Worm (Caenorhabditis elegans) whole organism, L3 larva: ENCODE results near the gene F55B11.5.
"Not testable (repeated sequence)": the region's sequence is repeated elsewhere in the genome, so short reads cannot be mapped to it uniquely, and the experiment has no call there.

ENCODE experiments used
- R02D3.7 ChIP-seq: fragments of 150-350 bp; optimal IDR thresholded peaks from 2 replicates; lab custom pipeline; 2014; ENCODE audit warnings: missing biosample characterization, missing genetic modification characterization
- ZK546.5 ChIP-seq: sonication (generic microtip); optimal IDR thresholded peaks from 2 replicates; lab custom pipeline; 2017; ENCODE audit warnings: missing biosample characterization, missing genetic modification characterization
- aly-2 ChIP-seq: fragments of 150-350 bp; optimal IDR thresholded peaks from 2 replicates; lab custom pipeline; 2014; ENCODE audit warnings: missing biosample characterization, missing genetic modification characterization
- ceh-16 ChIP-seq: sonication (generic microtip); optimal IDR thresholded peaks from 2 replicates; lab custom pipeline; 2017; ENCODE audit warnings: missing biosample characterization, missing genetic modification characterization
- ceh-28 ChIP-seq: fragments of 150-350 bp; optimal IDR thresholded peaks from 2 replicates; lab custom pipeline; 2014; ENCODE audit warnings: missing biosample characterization, missing genetic modification reagents, missing genetic modification characterization
- ceh-82 ChIP-seq: fragments of 150-350 bp; optimal IDR thresholded peaks from 2 replicates; lab custom pipeline; 2014; ENCODE audit warnings: missing biosample characterization, missing genetic modification characterization
- daf-12 ChIP-seq: fragments of 150-350 bp; optimal IDR thresholded peaks from 2 replicates; lab custom pipeline; 2014; ENCODE audit warnings: missing biosample characterization, missing genetic modification reagents, missing genetic modification characterization
- egl-27 ChIP-seq: sonication (generic microtip); optimal IDR thresholded peaks from 4 replicates; lab custom pipeline; 2017; ENCODE audit warnings: missing biosample characterization, missing genetic modification reagents, missing genetic modification characterization
- egl-5 ChIP-seq: fragments of 150-350 bp; optimal IDR thresholded peaks from 2 replicates; lab custom pipeline; 2017; ENCODE audit warnings: missing biosample characterization, missing genetic modification reagents, missing genetic modification characterization, inconsistent platforms
- elt-1 ChIP-seq: fragments of 150-350 bp; optimal IDR thresholded peaks from 2 replicates; lab custom pipeline; 2014; ENCODE audit warnings: missing biosample characterization, missing genetic modification characterization
- elt-2 ChIP-seq: sonication (generic microtip); optimal IDR thresholded peaks from 2 replicates; lab custom pipeline; 2016; ENCODE audit warnings: missing genetic modification reagents, mild to moderate bottlenecking, missing genetic modification characterization, missing compliant biosample characterization
- eor-1 ChIP-seq, 2 experiments: fragments of 150-350 bp; optimal IDR thresholded peaks; 2 replicates each; lab custom pipeline; 2014 to 2018; ENCODE audit warnings: missing biosample characterization in 2 of 2, missing genetic modification characterization in 2 of 2
- fkh-10 ChIP-seq: sonication (generic microtip); optimal IDR thresholded peaks from 2 replicates; lab custom pipeline; 2017; ENCODE audit warnings: missing biosample characterization, missing genetic modification reagents, missing genetic modification characterization
- fkh-2 ChIP-seq: fragments of 150-350 bp; optimal IDR thresholded peaks from 2 replicates; lab custom pipeline; 2014; ENCODE audit warnings: missing biosample characterization, missing genetic modification reagents, missing genetic modification characterization
- fos-1 ChIP-seq: fragments of 150-350 bp; optimal IDR thresholded peaks from 2 replicates; lab custom pipeline; 2014; ENCODE audit warnings: missing biosample characterization, missing genetic modification characterization
- hmg-11 ChIP-seq: sonication (generic microtip); optimal IDR thresholded peaks from 2 replicates; lab custom pipeline; 2016; ENCODE audit warnings: missing genetic modification characterization, missing compliant biosample characterization
- lin-39 ChIP-seq: fragments of 150-350 bp; optimal IDR thresholded peaks from 2 replicates; lab custom pipeline; 2018; ENCODE audit warnings: missing biosample characterization, missing genetic modification reagents, missing genetic modification characterization
- lsy-12 ChIP-seq: sonication (generic microtip); optimal IDR thresholded peaks from 2 replicates; lab custom pipeline; 2016; ENCODE audit warnings: mild to moderate bottlenecking, missing genetic modification characterization, missing compliant biosample characterization
- mdl-1 ChIP-seq: fragments of 150-350 bp; optimal IDR thresholded peaks from 2 replicates; lab custom pipeline; 2014; ENCODE audit warnings: missing biosample characterization, missing genetic modification characterization
- nfya-1 ChIP-seq: sonication (generic microtip); optimal IDR thresholded peaks from 2 replicates; lab custom pipeline; 2017; ENCODE audit warnings: missing genetic modification characterization, mild to moderate bottlenecking, missing compliant biosample characterization, antibody characterized with exemption, moderate library complexity; ENCODE audit not compliant: insufficient read depth
- nhr-11 ChIP-seq: fragments of 150-350 bp; optimal IDR thresholded peaks from 2 replicates; lab custom pipeline; 2014; ENCODE audit warnings: missing biosample characterization, missing genetic modification characterization
- nhr-23 ChIP-seq: fragments of 150-350 bp; optimal IDR thresholded peaks from 2 replicates; lab custom pipeline; 2014; ENCODE audit warnings: missing biosample characterization, missing genetic modification reagents, missing genetic modification characterization
- nhr-237 ChIP-seq: fragments of 150-350 bp; optimal IDR thresholded peaks from 2 replicates; lab custom pipeline; 2014; ENCODE audit warnings: missing biosample characterization, missing genetic modification characterization
- nhr-25 ChIP-seq: sonication (generic microtip); optimal IDR thresholded peaks from 2 replicates; lab custom pipeline; 2017; ENCODE audit warnings: missing biosample characterization, missing genetic modification characterization
- nhr-43 ChIP-seq: sonication (generic microtip); optimal IDR thresholded peaks from 2 replicates; lab custom pipeline; 2016; ENCODE audit warnings: mild to moderate bottlenecking, missing genetic modification characterization, missing compliant biosample characterization; ENCODE audit not compliant: poor library complexity, severe bottlenecking
- nhr-76 ChIP-seq: fragments of 150-350 bp; sonication (generic microtip); optimal IDR thresholded peaks from 5 replicates; lab custom pipeline; 2014; ENCODE audit warnings: missing biosample characterization, missing genetic modification characterization
- pha-4 ChIP-seq: fragments of 150-350 bp; optimal IDR thresholded peaks from 2 replicates; lab custom pipeline; 2014; ENCODE audit warnings: missing biosample characterization, missing genetic modification reagents, missing genetic modification characterization
- pqm-1 ChIP-seq: fragments of 150-350 bp; optimal IDR thresholded peaks from 2 replicates; lab custom pipeline; 2017; ENCODE audit warnings: missing biosample characterization, missing genetic modification characterization, inconsistent platforms
- sea-2 ChIP-seq: fragments of 150-350 bp; sonication (generic microtip); optimal IDR thresholded peaks from 4 replicates; lab custom pipeline; 2014; ENCODE audit warnings: missing biosample characterization, missing genetic modification reagents, missing genetic modification characterization
- skn-1 ChIP-seq: fragments of 150-350 bp; optimal IDR thresholded peaks from 2 replicates; lab custom pipeline; 2014; ENCODE audit warnings: missing biosample characterization, missing genetic modification characterization
- snpc-4 ChIP-seq: fragments of 150-350 bp; optimal IDR thresholded peaks from 2 replicates; lab custom pipeline; 2014; ENCODE audit warnings: missing biosample characterization, missing genetic modification characterization
- unc-39 ChIP-seq: sonication (generic microtip); optimal IDR thresholded peaks from 4 replicates; lab custom pipeline; 2017; ENCODE audit warnings: missing biosample characterization, missing genetic modification characterization
- zag-1 ChIP-seq: fragments of 150-350 bp; optimal IDR thresholded peaks from 2 replicates; lab custom pipeline; 2014; ENCODE audit warnings: missing biosample characterization, missing genetic modification characterization
- ztf-11 ChIP-seq: fragments of 150-350 bp; optimal IDR thresholded peaks from 2 replicates; lab custom pipeline; 2014; ENCODE audit warnings: missing biosample characterization, missing genetic modification characterization

The F55B11.5 gene

DNA sequence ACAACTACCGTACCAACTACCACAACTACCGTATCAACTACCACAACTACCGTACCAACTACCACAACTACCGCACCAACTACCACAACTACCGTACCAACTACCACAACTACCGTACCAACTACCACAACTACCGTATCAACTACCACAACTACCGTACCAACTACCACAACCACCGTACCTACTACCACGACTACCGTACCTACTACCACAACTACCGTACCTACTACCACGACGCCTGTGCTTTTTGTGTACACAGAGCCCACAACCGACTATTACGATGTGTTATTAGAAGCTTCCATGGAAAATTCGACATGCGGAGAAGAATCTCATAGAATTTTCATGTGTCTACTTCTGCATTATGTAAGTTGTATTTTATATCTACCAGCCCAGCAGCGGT lies at the start of gene F55B11.5:
TSS of gene F55B11.5 (plus strand) at position 301 of the 400 bp plus-strand sequence.
- not testable (repeated sequence) for TF ChIP-seq daf-12, ceh-16, ceh-28 (tag; lab: Kevin White, UChicago)
- TF ChIP-seq, all 47 proteins: peak for 0; not testable (repeated sequence) for 47

DNA sequence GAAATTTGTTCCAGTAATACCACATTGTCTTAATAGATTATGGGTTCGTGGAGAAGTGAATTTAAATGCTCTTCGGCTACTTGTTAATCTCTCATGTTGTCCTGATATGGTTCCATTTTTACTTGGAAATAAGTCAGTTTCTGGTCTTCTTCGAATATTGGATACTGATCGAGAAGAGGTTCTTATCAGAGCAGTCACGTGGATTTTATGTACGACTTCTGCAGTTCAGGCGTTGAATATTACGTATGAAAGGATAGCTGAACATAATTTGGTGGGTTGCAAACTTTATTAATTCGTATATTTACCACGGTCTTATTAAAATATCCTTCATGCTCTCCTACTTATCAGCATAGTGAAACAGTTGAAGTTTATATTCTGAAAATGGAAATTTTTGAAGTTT lies 49.6 kb upstream of the F55B11.5 start:
- no peak for TF ChIP-seq nfya-1

DNA sequence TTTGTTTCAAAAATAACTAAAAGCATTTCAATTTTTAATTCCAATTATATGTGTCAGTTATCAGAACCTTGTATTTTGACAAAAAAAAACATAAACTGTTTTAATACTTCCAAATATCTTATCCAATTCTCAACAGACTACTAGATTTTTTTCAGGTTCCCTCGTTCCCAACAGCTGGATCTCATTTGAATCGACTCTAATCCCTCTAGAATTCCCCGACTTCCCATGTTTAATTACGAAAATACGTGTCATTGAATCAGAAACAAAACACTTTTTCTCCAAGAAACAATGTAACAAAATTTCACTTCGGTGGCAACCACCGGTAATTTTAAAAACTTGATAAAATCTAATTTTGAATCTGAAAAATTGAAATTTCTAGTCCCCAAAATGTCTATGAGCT lies 48.3 kb upstream of the F55B11.5 start:
- no peak for TF ChIP-seq aly-2
- TF ChIP-seq mdl-1 (tag; lab: Kevin White, UChicago): no peak
- no peak for TF ChIP-seq R02D3.7 (tag; lab: Kevin White, UChicago)
- TF ChIP-seq ceh-82 (tag; lab: Kevin White, UChicago): no peak
- no peak for TF ChIP-seq elt-1
- no peak for TF ChIP-seq pha-4 (tag; lab: Kevin White, UChicago)
- TF ChIP-seq nfya-1: no peak
- TF ChIP-seq nhr-237 (tag; lab: Kevin White, UChicago): no peak
- TF ChIP-seq nhr-43 (tag; lab: Kevin White, UChicago): no peak
- TF ChIP-seq egl-5 (tag; lab: Kevin White, UChicago): no peak
- no peak for TF ChIP-seq zag-1 (tag; lab: Kevin White, UChicago)
- TF ChIP-seq pqm-1 (tag; lab: Kevin White, UChicago): no peak
- no peak for TF ChIP-seq snpc-4 (tag; lab: Kevin White, UChicago)
- no peak for TF ChIP-seq nhr-11
- TF ChIP-seq eor-1 (tag; optimal IDR thresholded peaks at IDR 0.05; lab: Kevin White, UChicago): no peak
- no peak for TF ChIP-seq ceh-28 (tag; lab: Kevin White, UChicago)
- TF ChIP-seq fkh-10 (GFP tag; lab: Kevin White, UChicago): no peak
- TF ChIP-seq fkh-2 (tag; lab: Kevin White, UChicago): no peak
- no peak for TF ChIP-seq hmg-11 (tag; lab: Kevin White, UChicago)
- TF ChIP-seq ZK546.5 (tag; lab: Kevin White, UChicago): no peak
- TF ChIP-seq, all 47 proteins: peak for 0

DNA sequence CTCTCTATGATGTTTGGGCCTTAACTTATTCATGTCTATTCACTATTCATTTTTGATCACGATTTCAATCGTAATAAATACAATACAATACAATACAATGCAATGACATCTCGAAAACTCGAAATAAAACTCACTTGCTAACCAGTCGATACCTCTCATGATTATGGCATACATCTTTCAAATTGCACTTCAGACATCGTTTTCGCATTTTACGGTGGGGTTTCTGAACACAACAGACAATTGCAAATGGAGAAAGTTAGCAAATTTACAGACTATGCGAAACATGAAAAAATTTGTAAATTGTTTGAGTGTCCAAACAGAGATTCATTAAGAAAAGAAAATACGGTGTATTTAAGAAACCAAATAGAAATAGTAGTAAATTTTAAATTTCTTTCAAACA lies 44.0 kb upstream of the F55B11.5 start, which contains the start of gene paqr-3:
TSS of gene paqr-3 (minus strand) at position 210 of the 400 bp plus-strand sequence.
- TF ChIP-seq unc-39: no peak

DNA sequence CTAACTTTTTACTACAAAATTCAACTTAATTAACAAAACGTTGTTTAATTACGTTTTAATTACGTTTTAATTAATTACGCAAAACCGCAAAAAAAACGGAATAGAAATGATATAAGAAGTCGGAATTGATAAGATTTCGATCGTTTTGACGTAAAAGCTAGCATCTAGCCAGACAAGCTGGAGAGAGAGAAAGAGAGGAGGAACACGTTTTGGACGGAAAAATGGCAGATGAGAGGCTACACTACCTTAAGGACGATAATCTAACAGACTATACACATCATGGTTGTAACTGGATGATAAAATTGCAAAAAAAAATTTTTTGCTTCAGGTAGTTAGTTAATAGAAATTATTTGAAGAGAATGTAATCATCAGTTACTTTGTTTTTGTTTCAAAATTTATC lies 43.3 kb upstream of the F55B11.5 start:
- TF ChIP-seq pqm-1 (tag; lab: Kevin White, UChicago) (no peak), nhr-76 (tag; lab: Kevin White, UChicago) (no peak), R02D3.7 (tag; lab: Kevin White, UChicago) (no peak), sea-2 (GFP tag; lab: Kevin White, UChicago) (no peak), lsy-12 (tag; lab: Kevin White, UChicago) (no peak), skn-1 (no peak), zag-1 (tag; lab: Kevin White, UChicago) (no peak), lin-39 (no peak), fkh-2 (tag; lab: Kevin White, UChicago) (no peak), egl-27 (no peak), ztf-11 (tag; lab: Kevin White, UChicago) (no peak), fos-1 (tag; lab: Kevin White, UChicago) (no peak), nhr-43 (tag; lab: Kevin White, UChicago) (no peak), nhr-237 (tag; lab: Kevin White, UChicago) (no peak), nhr-25 (tag; lab: Kevin White, UChicago) (no peak)
- TF ChIP-seq, all 47 proteins: peak for 0

DNA sequence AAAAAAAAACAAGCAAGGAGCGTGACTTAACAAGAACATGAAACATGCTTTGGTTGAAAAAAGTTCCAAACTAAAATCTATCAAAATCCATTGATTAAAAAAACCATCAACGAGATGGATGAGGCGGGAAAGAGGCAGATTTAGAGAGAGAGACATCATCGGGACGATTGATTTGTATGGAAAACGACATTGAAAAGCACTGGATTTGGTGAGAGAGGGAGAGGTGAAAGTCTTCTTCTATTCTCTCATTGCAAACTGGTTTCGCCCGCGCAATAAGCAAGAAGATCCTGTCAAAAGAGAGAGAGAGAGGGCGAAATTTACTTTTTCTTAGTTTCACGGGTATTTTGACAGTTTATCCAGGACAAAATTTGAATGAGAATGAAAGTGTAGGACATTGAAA lies 42.4 kb upstream of the F55B11.5 start:
- no peak for TF ChIP-seq nhr-76 (tag; lab: Kevin White, UChicago)
- TF ChIP-seq nhr-25 (tag; lab: Kevin White, UChicago): peak; percentile 52
- TF ChIP-seq elt-2: no peak
- TF ChIP-seq nhr-23 (tag; lab: Kevin White, UChicago): peak; percentile 5
- peak; percentile 1 for TF ChIP-seq nhr-43 (tag; lab: Kevin White, UChicago)
